Worm (Caenorhabditis elegans): ENCODE data around the gene F35F11.2.

DNA sequence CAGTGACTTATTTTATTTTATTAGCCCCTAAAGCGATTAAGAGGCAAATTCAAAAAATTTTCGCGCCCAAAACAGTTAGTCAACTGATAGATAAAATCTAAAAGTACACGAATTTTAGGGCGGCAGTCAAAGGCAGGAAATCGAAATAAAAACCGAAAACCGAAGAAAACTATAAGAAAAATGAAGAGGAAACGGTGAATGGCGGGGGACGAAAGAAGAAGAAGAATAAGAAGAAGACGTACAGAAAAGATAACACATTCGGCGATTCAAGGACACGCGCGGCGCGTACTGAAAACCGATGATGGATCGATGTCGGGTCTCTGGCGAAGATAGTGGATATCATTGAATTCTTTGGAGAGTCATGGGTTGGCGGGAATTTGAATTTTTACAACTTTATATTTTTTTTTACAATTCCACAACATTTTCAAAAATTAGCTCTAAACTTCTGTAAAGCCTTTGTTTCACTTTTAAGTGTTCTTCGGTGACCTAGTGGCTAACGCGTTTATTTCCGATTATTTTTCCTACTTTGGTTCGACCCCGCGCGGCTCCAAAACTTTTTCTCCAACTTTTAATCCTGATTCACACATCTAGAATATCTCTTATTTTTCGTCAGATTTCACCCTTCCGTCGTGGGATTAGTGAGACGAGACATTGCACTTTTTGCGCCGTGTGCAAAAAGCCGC lies 9.0 kb upstream of the F35F11.2 start:
- no peak for TF ChIP-seq tbx-2 (tag; optimal IDR thresholded peaks at IDR 0.05)
- TF ChIP-seq pax-3 (tag; optimal IDR thresholded peaks at IDR 0.05): no peak
- TF ChIP-seq lin-13 (GFP tag; optimal IDR thresholded peaks at IDR 0.05): peak; percentile 72
- no peak for TF ChIP-seq lir-3 (tag; optimal IDR thresholded peaks at IDR 0.05; ENCODE audit: poor library complexity)
- TF ChIP-seq swsn-7 (tag; optimal IDR thresholded peaks at IDR 0.05): no peak
- peak; percentile 38; the same call in 1 of the 2 replicates for TF ChIP-seq grh-1 (GFP tag; IDR thresholded peaks at IDR 0.05)
- TF ChIP-seq mep-1 (tag; optimal IDR thresholded peaks at IDR 0.05): no peak
